Worm (Caenorhabditis elegans) whole organism, early embryonic: ENCODE data around the gene cst-1.

Source experiments
- B0310.2 ChIP-seq: sonication (generic microtip); optimal IDR thresholded peaks from 2 replicates; lab custom pipeline; 2016; ENCODE audit warnings: mild to moderate bottlenecking, missing genetic modification characterization, missing compliant biosample characterization
- F13C5.2 ChIP-seq: sonication (generic microtip); optimal IDR thresholded peaks from 2 replicates; lab custom pipeline; 2017; ENCODE audit warnings: mild to moderate bottlenecking, missing genetic modification characterization, inconsistent platforms, missing compliant biosample characterization
- ama-1 ChIP-seq: fragments of 150-350 bp; optimal IDR thresholded peaks from 2 replicates; lab custom pipeline; 2014
- ceh-36 ChIP-seq: sonication (generic microtip); optimal IDR thresholded peaks from 2 replicates; lab custom pipeline; 2016; ENCODE audit warnings: missing genetic modification characterization, inconsistent platforms, missing compliant biosample characterization
- ets-7 ChIP-seq: sonication (generic microtip); optimal IDR thresholded peaks from 2 replicates; lab custom pipeline; 2016; ENCODE audit warnings: missing genotype, missing genetic modification characterization, missing compliant biosample characterization
- flt-1 ChIP-seq: fragments of 200-800 bp; sonication (Bioruptor generic); IDR thresholded peaks from 2 replicates; pipeline ENCODE4 v1.3.6; 2022; ENCODE audit warnings: missing genetic modification characterization, missing compliant biosample characterization
- hmbx-1 ChIP-seq: sonication (generic microtip); optimal IDR thresholded peaks from 2 replicates; lab custom pipeline; 2016; ENCODE audit warnings: mild to moderate bottlenecking, missing genetic modification characterization, missing compliant biosample characterization
- pes-1 ChIP-seq: fragments of 200-800 bp; sonication (Bioruptor generic); IDR thresholded peaks from 2 replicates; pipeline ENCODE4 v1.3.6; 2022; ENCODE audit warnings: missing genetic modification reagents, missing genetic modification characterization, missing compliant biosample characterization
- scrt-1 ChIP-seq: fragments of 200-800 bp; sonication (Bioruptor generic); IDR thresholded peaks from 2 replicates; pipeline ENCODE4 v1.3.6; 2022; ENCODE audit warnings: missing genetic modification characterization, missing compliant biosample characterization
- sea-1 ChIP-seq: fragments of 200-800 bp; sonication (Bioruptor generic); conservative IDR thresholded peaks from 2 replicates; pipeline ENCODE4 v1.3.6; 2022; ENCODE audit warnings: missing genetic modification characterization, missing compliant biosample characterization

DNA sequence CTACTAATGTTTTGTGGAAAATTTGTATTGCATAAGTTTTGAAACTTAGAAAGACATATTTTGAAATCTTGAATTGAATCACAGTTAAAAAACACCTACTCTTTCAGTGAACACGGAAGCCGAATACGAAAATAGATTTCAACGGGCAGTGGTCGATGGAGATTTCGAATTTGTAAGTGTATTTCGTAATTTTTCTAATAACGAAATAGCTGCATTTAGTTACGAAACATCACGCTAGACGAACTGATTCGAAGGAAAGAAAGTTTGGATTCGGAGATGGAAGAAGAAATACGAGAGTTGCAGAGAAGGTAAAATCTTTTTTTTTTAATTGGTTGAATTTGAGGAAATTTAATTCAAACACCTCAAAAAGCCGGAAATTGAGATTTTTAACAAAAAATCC lies 3.3 kb downstream of the cst-1 start:
- TF ChIP-seq B0310.2 (no peak), ama-1 (lab: Kevin White, UChicago) (no peak), flt-1 (GFP tag; lab: Robert Waterston, UW) (no peak), ets-7 (tag; lab: Kevin White, UChicago) (no peak), sea-1 (GFP tag; lab: Robert Waterston, UW) (no peak), F13C5.2 (tag; lab: Kevin White, UChicago) (no peak), ceh-36 (tag; lab: Kevin White, UChicago) (no peak), hmbx-1 (tag; lab: Kevin White, UChicago) (no peak), scrt-1 (GFP tag; lab: Robert Waterston, UW) (no peak), pes-1 (no peak)
